Fruit fly (Drosophila melanogaster) S2 (cell line): ENCODE results near the gene EloA.

Source experiments
- CG8478 ChIP-seq: fragments of >200 bp; optimal IDR thresholded peaks from 2 replicates; lab custom pipeline; 2018
- CTCF ChIP-seq, 2 experiments: fragments of >200 bp; optimal IDR thresholded peaks; 2 replicates each; lab custom pipeline; 2018

Gene EloA

DNA sequence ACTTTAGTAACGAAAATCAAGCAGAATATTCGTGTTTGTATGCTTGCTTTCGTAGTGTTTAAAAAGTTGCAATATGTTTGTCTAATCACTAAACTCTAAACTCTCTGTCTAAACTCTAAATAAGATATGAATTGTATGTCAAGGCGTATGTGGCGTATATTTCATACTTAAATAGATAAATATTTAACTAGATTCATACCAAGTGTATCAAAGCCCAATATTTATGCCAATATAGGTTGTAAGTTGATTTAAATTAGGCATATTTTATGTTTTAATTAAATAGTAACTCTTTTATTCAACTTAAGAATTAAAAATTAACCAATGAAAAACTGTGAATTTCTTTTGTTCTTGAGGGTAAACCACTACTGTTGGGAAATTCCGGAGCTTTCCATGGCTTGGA is 36.6 kb downstream of the EloA start, which contains the start of gene wam:
Gene wam, minus strand, starts transcription at position 101 of the 400 bp plus-strand sequence.
- TF ChIP-seq CG8478 (lab: Kevin White, UChicago) (no peak), CTCF (optimal IDR thresholded peaks at IDR 0.05; lab: Kevin White, UChicago) (no peak)

DNA sequence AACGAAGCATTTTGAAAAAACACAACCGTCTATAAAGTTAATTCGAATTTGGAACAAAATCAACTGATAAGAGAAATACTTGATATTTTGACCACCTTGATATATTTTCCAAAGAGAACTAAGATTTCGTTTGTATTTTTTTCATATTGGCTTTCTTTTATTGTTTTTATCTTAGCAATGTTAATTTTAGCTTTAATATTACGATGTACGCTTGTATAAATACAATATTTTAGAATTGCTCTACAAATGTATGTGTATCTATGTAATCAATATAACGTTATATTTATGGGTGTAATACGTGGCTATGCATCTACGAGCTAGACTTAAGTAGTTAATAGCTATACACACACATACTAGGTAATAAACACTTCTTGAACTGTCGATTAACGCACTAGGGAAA is 38.7 kb downstream of the EloA start, which contains the start of gene bb8:
Gene bb8, minus strand, starts transcription at position 101 of the 400 bp plus-strand sequence.
- TF ChIP-seq CG8478 (lab: Kevin White, UChicago): no peak
- TF ChIP-seq CTCF (optimal IDR thresholded peaks at IDR 0.05; lab: Kevin White, UChicago): no peak

DNA sequence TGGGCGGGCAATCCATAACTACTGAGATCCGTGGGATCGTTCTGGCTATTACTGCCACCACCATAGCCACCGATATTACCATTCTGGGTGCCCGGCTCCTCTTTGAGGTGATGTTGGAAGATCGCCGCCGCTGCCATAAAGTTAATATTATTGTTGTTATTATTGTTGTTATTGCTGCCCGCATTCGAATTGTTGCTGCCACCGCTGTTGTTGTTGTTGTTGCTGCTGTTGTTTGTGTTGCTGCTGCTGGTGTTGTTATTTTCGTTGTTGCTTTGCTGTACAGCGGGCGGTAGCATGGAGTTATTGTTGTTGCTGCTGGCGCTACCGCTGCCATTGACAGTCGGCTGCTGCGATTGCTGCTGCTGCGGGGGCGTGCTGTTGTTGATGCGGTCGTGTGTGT is 40.9 kb downstream of the EloA start:
- no peak for TF ChIP-seq CG8478 (lab: Kevin White, UChicago)
- no peak for TF ChIP-seq CTCF (optimal IDR thresholded peaks at IDR 0.05; lab: Kevin White, UChicago)

DNA sequence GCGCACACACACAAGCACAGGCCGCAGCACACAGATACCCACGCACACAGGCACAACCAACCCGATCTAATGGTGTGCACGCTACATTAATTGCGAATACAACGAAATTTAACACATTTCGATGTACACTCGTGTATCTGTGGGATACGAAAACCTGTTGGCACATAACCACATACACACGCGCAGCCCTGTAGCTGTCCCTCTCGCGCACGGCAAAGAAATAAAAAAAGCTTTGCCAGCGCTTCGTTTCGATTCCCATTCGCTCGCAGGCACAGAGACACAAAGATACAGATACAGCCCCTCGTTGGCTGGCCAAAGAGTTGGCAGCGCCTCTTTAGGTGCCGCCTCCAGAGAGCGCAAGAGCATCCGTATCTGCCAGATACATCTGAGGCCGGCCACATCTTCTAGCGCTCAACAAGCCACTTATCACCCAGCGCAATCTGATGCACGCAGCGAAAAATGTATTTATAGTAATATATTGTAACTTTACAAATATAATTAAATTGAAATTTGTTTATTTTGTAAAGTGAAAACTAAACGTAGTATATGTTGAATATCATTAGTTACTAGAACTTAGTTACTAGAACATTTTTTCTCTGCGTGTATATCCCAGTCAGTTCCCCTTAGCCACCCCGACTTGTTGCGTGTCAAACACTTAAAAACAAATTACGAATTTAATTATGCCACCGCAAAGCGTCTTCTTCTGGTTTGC is 41.9 kb downstream of the EloA start:
- TF ChIP-seq CTCF (optimal IDR thresholded peaks at IDR 0.05; lab: Kevin White, UChicago) (no peak), CG8478 (lab: Kevin White, UChicago) (no peak)

DNA sequence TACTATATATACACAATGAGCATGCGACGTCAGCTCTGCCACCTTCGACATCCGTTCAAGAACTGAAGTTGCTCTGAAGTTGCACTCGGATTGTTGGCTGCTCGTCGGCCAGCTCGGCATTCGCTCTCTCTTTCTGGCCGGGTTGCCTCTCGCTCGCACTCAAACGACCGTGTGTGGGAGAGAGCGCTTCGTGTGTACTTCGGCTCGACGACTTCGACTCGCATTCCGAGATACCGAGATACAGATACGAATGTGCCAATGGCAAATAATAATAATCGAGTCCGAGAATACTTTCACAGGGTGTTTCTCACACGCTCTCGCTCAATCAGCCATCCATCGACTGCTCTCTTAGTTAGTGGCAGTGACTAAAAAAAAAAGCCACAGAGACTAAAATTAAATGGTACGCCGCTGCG is 44.0 kb downstream of the EloA start:
- TF ChIP-seq CTCF (optimal IDR thresholded peaks at IDR 0.05; lab: Kevin White, UChicago): peak; percentile 45 to 66
- TF ChIP-seq CG8478 (lab: Kevin White, UChicago): no peak

DNA sequence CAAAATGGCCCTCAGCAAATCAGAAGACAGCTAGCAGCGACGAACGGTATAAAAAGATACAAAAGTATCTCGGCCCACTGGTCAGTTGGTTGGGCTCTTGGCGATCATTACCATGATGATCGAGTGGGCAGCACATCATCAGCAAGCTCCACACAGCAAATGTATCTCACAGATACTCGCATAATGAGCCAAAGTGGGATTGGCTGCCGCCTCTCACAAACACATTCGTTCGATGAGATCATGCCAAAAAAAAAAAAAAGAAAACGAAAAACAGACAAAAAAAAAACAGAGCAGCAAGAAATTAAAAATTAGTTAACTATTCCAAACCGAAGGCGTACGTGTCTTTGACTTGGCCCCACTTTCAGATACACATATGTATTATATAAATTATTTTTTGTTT is 44.8 kb downstream of the EloA start:
- TF ChIP-seq CTCF (optimal IDR thresholded peaks at IDR 0.05; lab: Kevin White, UChicago): no peak
- no peak for TF ChIP-seq CG8478 (lab: Kevin White, UChicago)

DNA sequence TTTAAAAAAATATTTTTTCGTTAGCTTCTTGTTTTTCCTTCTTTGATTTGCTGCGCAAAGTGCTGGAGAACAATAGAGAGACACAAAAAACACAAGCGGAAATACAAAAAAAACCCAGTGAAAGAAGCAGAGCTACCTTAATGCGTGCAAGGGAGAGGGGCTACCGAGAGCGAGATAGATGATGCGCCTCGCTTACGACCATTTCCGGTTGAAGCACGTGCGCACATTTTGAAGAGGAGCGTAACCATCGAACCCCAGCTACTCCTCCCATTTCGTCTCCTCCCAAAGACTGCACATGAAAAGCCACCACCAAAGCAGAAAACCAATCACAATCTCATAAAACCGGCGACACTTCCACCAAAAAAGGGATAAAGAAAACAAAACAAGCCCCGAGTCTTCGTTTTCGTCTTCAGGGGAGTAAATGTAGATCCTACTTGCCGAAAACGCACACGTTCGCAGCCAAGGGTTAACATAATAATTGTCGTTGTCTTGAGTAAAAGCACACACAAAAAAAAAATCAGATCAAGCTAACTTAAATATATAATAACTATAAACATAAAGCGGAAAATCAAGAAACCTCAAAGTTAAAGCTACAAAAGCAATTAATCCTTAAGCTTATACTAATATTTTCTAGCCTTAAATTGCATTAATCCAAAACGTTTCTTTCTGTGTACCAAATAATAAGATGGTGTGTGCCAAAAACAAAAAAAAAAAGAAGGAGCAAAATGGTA is 45.9 kb downstream of the EloA start:
- no peak for TF ChIP-seq CG8478 (lab: Kevin White, UChicago)
- no peak for TF ChIP-seq CTCF (optimal IDR thresholded peaks at IDR 0.05; lab: Kevin White, UChicago)

DNA sequence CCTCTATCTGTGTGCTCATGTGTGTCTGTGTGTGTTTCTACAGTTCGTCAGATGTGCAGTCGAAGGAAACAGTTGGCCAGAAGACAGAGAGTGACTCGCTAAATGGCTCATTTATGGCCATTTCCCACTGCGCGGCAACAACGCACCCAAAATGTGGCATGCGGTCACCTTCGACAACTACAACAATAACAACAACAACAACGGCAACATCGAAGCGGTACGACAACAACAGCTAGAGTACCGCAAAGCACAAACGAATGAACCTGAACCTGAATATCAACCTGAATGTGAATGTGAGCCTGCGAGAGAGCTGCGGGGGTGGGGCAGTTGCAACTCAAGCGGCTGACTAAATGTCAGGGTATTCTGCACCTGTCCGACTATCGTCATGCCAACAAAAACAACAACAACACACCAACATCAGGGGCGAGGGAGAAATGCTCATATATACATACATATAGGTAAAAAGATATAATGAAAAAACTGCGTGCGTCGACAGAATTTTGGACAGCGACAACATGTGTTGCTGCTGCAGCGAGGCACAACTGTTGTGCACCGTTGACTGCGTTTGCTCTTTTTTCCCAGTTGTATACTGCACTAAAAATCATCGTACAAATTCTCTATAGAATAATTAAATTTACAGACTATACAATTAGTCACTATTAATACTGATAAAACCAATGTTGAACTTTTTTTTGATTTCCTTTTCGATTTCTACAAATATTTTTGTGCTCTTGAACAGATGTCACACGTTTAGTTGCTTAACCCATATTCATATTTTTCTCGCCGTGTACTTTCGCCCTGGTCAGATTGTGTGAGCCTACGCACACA is 48.9 kb downstream of the EloA start:
- TF ChIP-seq CTCF (optimal IDR thresholded peaks at IDR 0.05; lab: Kevin White, UChicago) (no peak), CG8478 (lab: Kevin White, UChicago) (no peak)

DNA sequence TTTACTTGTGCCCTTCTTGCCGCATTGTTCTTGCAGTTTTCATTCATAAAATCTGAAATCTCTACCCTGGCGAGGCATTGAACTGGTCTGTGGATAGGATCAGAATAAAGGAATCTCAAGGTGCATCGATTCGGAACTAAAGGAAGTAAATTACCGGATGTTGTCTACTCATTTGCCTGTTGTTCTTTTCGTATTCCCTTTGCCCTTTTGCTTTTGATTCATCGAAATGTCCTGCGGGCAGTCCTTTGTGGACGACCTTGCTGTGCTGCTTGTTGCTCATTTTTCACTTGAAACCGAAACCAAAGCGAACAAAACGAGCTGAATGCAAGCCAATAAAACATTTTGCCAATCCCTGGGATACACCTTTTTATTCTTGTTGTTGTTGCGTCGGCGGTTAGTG is 49.9 kb downstream of the EloA start:
- TF ChIP-seq CG8478 (lab: Kevin White, UChicago): no peak
- no peak for TF ChIP-seq CTCF (optimal IDR thresholded peaks at IDR 0.05; lab: Kevin White, UChicago)

DNA sequence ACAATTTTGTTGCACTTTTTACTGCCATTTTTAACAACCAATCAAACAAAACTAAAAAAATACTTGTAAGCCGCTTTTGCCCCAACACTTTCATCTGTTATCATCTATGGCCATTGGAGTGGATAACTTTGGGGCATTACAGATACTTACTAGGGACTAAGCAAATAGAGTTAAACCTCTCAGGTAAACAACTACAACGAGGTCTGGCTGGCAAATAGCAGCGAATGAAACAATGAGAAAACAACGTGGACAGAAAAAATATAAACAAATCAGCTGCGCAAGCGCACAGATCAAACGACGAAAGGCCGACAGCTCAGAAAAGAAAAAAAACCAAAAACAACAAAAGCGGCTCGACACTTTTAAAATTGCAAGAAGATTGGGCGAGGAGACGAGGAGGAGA is 50.8 kb downstream of the EloA start:
- TF ChIP-seq CG8478 (lab: Kevin White, UChicago) (no peak), CTCF (optimal IDR thresholded peaks at IDR 0.05; lab: Kevin White, UChicago) (no peak)

DNA sequence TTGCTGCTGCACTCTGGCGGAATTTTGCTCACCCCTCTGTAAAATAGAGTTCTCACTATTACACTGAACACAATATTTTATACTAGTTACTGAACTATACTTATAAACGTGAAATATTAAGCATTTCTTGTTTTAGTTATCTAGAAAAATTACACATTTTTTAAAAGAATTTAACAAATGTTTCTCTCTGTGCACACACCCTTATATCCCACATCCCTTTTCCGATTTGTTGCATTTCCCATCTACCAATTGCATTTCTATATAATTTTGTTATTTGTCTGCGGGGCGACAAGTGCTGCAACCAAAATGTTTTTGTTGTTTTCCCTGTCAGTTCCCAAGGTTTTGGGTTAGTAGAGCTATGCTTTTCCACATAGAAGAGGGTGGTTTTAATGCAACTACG is 51.9 kb downstream of the EloA start:
- no peak for TF ChIP-seq CTCF (optimal IDR thresholded peaks at IDR 0.05; lab: Kevin White, UChicago)
- no peak for TF ChIP-seq CG8478 (lab: Kevin White, UChicago)
